Fruit fly (Drosophila melanogaster) Kc167 (cell line): Measurements from ENCODE around the gene hkb.

Experiments used
- psq ChIP-seq: fragments of >200 bp; optimal IDR thresholded peaks from 2 replicates; lab custom pipeline; 2017; ENCODE audit warnings: missing external identifiers
- ttk ChIP-seq: sonication (Bioruptor generic); optimal IDR thresholded peaks from 2 replicates; lab custom pipeline; 2017; ENCODE audit warnings: missing external identifiers

dm6 chr3R:4307664-4308416 lies 38.6 kb downstream of the hkb start, which contains the start of gene MP1:
- TF ChIP-seq psq (lab: Kevin White, UChicago): no peak
- no peak for TF ChIP-seq ttk (lab: Kevin White, UChicago)
